Fruit fly (Drosophila melanogaster) whole organism: ENCODE data around the gene Or69a.

Experiments
- CG8478 ChIP-seq: fragments of >200 bp; optimal IDR thresholded peaks from 2 replicates; lab custom pipeline; 2018; ENCODE audit warnings: inconsistent platforms
- Dll ChIP-seq: fragments of >200 bp; optimal IDR thresholded peaks from 2 replicates; lab custom pipeline; 2017
- EcR ChIP-seq, 2 experiments: fragments of >200 bp; optimal IDR thresholded peaks; 2 replicates each; lab custom pipeline; 2017; ENCODE audit warnings: missing biosample characterization in 2 of 2, missing genetic modification characterization in 2 of 2, missing genetic modification reagents in 2 of 2
- pan ChIP-seq: fragments of >200 bp; optimal IDR thresholded peaks from 2 replicates; lab custom pipeline; 2017
- psq ChIP-seq: fragments of >200 bp; optimal IDR thresholded peaks from 2 replicates; lab custom pipeline; 2017
- usp ChIP-seq: fragments of >200 bp; optimal IDR thresholded peaks from 2 replicates; lab custom pipeline; 2017; ENCODE audit warnings: missing biosample characterization, missing genetic modification characterization, mixed read lengths

The Or69a gene

DNA sequence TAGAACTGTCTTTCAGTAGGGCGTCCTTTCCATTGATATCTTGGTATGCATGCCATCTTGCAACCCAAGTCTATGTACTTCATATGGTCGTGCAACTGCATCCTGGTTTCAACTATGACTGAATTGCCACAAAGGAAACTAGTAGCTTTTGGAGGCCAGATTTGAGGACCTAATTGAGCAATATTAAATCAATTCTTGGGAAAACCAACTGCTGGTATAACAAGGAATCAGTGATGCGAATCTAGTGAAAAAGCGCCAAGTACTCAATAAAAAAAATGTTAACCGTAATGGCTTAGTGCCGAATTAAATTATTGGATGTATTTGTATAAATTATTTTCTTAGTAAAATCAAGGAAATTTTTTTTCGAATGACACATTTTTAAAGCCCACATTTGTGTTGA lies at the start of gene Or69a:
Gene Or69a, minus strand, starts transcription at position 101 of the 400 bp plus-strand sequence.
- no peak for TF ChIP-seq pan (lab: Kevin White, UChicago)
- no peak for TF ChIP-seq Dll (lab: Kevin White, UChicago)
- TF ChIP-seq CG8478: no peak
- no peak for TF ChIP-seq EcR (GFP tag; optimal IDR thresholded peaks at IDR 0.05; lab: Kevin White, UChicago)
- TF ChIP-seq psq (lab: Kevin White, UChicago): no peak
- TF ChIP-seq usp (GFP tag; lab: Kevin White, UChicago): no peak

DNA sequence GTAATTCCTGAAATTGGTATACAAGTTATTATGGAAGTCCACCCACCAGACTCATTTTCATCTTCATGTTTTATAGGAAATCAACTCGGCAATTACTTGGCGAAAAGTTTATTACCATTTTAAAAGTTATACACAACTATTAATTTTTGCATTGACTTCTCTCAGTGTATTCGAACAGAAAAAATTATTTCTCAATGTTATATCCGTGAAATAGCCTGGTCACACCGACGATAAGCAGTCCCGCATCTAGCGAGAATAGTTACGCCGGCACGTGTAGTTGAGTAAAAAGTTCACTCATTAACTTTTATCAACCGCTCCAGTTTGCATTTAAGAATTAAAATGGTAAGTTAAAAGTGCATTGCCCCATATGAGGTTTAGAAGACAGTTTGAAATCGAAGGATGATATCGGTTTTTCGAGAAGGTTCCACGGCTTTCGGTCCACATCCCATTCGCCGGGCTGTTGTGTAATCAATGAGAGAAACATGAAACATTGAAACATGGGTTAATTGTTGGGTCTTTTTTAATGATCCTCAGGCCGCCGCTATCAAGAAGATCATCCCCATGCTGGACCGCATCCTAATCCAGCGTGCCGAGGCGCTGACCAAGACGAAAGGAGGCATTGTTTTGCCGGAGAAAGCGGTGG lies 48.4 kb upstream of the Or69a start, which contains the start of gene CG11267:
Gene CG11267, plus strand, starts transcription at position 228 of the 643 bp plus-strand sequence.
- TF ChIP-seq Dll (lab: Kevin White, UChicago): no peak
- no peak for TF ChIP-seq CG8478
- TF ChIP-seq usp (GFP tag; lab: Kevin White, UChicago): no peak
- TF ChIP-seq psq (lab: Kevin White, UChicago): no peak
- TF ChIP-seq EcR (GFP tag; optimal IDR thresholded peaks at IDR 0.05; lab: Kevin White, UChicago): no peak
- no peak for TF ChIP-seq pan (lab: Kevin White, UChicago)

DNA sequence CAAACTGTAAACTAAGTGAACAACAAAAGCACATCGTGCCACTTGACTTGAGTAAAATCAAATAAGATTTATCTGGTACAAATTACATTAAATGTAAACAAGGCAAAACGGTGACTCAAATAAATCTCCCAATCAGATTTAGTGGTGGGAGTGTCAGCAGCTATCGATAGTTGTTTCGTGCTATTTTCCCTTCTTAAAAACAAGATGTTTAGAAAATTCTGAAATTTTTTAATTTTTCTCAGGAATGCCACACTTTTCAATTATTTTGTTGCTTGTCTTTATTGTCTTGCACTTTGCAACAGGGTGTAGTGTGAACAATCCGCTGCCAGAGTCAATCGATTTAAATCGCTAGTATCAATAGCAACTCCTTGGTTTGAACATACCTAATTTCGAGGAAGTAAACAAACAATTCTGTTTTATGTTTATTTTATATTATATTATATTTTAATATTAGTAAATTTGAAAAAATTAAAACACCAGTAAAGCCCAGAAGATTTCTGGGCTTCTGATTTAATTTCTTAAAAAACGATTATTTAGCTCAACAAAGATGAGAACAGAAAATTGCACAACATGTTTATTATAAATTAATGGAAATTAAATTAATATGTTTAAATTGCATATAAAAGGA lies 47.8 kb upstream of the Or69a start, which contains the start of gene MICAL-like:
Gene MICAL-like, minus strand, starts transcription at position 138 of the 628 bp plus-strand sequence.
- TF ChIP-seq EcR (GFP tag; optimal IDR thresholded peaks at IDR 0.05; lab: Kevin White, UChicago) (no peak), CG8478 (no peak), usp (GFP tag; lab: Kevin White, UChicago) (no peak), pan (lab: Kevin White, UChicago) (no peak), Dll (lab: Kevin White, UChicago) (no peak), psq (lab: Kevin White, UChicago) (no peak)

DNA sequence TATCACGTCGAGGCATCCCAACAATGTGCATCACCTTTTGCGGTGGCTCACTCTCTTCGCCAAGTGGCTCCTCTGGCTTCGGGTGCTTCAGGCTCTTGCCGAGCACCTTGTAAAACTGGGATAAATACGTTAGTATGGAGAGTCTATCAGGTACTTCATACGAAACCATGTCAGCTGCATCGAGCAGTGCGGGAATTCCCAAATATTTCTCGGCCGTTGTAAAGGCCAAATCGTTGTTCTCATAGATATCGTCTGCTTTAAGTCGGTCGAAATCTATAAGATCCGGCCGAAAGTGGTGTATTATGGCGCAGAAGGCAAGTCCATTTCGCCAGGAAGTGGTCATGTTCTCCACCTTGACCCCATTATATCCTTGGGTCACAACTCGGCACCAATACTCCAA lies 47.2 kb upstream of the Or69a start:
- no peak for TF ChIP-seq Dll (lab: Kevin White, UChicago)
- no peak for TF ChIP-seq usp (GFP tag; lab: Kevin White, UChicago)
- TF ChIP-seq pan (lab: Kevin White, UChicago): no peak

DNA sequence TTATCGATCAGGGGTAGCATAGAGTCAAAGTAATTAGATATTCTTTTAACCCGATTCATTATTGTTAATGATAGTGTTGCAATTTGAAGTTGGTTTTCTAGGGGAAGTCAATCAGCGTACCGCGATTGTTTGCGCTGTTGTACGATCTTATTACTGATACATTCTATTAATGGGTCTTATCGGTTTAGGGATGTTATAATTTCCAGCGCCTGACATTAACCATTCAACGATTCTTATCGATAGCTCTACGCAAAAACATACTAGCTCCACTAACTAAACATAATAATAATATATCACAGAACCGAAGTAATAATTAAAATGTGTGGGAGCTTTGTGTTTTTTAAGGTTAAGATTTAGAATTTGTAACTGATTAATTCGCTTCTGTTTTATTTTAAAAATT lies 44.0 kb upstream of the Or69a start, which contains the start of gene Cul6:
Gene Cul6, minus strand, starts transcription at position 175 of the 400 bp plus-strand sequence.
- TF ChIP-seq psq (lab: Kevin White, UChicago): no peak
- TF ChIP-seq pan (lab: Kevin White, UChicago): no peak
- no peak for TF ChIP-seq EcR (GFP tag; optimal IDR thresholded peaks at IDR 0.05; lab: Kevin White, UChicago)
- TF ChIP-seq Dll (lab: Kevin White, UChicago): no peak
- no peak for TF ChIP-seq CG8478
- TF ChIP-seq usp (GFP tag; lab: Kevin White, UChicago): no peak

DNA sequence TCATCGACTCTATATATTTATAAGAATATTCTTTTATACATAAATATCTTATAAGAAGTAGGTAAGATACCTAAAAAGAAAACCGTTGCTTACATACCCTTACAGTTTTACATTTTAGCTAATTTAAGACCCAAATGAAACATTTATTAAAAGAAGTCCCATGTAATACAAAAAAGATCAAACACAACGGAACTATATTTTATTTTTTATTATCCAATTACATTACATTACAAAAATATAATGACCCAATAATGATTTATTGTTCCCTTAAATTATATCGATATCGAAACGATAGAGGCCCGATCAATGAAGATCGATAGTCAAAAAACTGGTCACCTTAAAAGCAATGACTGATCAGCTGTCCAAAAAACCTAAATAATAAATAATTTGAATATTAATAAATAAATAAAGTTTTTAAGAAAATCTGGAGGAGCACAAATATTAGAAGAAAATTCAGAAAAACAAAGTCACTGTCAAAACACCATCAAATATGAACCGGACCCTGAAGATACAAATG lies 40.5 kb upstream of the Or69a start:
- TF ChIP-seq pan (lab: Kevin White, UChicago) (no peak), EcR (GFP tag; optimal IDR thresholded peaks at IDR 0.05; lab: Kevin White, UChicago) (no peak), psq (lab: Kevin White, UChicago) (no peak), Dll (lab: Kevin White, UChicago) (no peak), CG8478 (no peak), usp (GFP tag; lab: Kevin White, UChicago) (no peak)

DNA sequence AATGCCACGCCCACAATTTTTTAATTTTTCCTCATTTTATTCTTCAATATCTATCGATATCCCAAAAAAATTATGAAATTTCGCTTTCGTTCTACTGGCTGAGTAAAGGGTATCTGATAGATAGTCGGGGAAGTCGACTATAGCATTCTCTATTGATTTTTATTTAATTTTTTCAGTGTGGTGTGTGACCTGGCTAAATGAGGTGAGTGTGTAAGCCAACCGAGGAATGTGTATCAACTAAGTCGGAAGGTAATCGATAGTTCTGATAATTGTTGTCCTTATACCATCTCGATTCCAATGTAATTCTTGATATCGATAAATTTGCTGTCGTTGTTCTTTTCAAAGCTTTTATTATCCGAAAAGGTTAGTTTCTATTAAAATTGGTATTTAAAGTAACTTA lies 39.0 kb upstream of the Or69a start, which contains the start of gene CG11263:
Gene CG11263, plus strand, starts transcription at position 328 of the 400 bp plus-strand sequence.
- TF ChIP-seq CG8478: no peak
- TF ChIP-seq Dll (lab: Kevin White, UChicago): no peak
- no peak for TF ChIP-seq psq (lab: Kevin White, UChicago)
- no peak for TF ChIP-seq pan (lab: Kevin White, UChicago)
- no peak for TF ChIP-seq EcR (GFP tag; optimal IDR thresholded peaks at IDR 0.05; lab: Kevin White, UChicago)

DNA sequence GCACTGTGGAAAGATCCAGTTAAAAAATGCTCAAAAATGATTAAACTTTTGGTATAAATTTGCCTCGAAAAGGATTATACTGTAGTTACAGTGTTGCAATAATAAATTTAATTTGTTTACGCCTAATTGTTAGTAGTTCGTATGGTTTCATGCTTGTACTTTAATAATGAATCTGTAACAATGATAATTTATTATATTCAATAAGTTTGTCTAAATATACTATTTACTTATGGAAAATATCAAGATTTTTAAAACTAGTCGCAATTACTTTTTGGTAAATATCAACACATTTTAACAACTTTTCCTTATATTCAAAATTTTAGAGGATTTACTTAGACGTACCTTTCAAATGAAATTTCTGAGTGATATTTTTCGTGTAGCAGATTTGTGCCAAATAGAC lies 27.3 kb upstream of the Or69a start, which contains the start of gene CG11262:
Gene CG11262, plus strand, starts transcription at position 301 of the 400 bp plus-strand sequence.
- TF ChIP-seq Dll (lab: Kevin White, UChicago): no peak
- TF ChIP-seq CG8478: no peak
- TF ChIP-seq EcR (GFP tag; optimal IDR thresholded peaks at IDR 0.05; lab: Kevin White, UChicago): no peak
- no peak for TF ChIP-seq psq (lab: Kevin White, UChicago)
- TF ChIP-seq usp (GFP tag; lab: Kevin White, UChicago): no peak
- TF ChIP-seq pan (lab: Kevin White, UChicago): no peak

DNA sequence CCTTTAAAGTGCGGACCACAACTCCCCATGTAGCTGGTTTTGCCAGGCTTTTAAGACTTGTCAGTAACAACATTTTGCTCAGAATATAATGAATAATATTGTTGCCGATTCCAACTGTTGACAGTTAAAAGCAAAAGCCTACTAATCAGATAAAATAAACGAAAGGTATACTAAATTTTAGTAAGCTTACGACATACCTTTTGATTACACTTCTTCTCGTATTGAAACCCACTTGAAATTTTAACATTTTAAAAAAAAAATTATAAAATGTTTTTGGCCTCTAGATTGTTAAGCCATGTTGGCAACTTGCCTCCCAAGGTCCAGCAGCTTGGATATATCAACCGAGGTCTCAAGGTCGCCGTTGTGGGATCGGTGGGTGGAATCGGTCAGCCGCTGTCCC lies 4.7 kb upstream of the Or69a start, which contains the start of the genes CG10748 and CG10749:
Gene CG10748, minus strand, starts transcription at position 101 of the 400 bp plus-strand sequence.
Gene CG10749, plus strand, starts transcription at position 216 of the 400 bp plus-strand sequence.
- TF ChIP-seq usp (GFP tag; lab: Kevin White, UChicago) (no peak), pan (lab: Kevin White, UChicago) (no peak), CG8478 (no peak), Dll (lab: Kevin White, UChicago) (no peak), EcR (GFP tag; optimal IDR thresholded peaks at IDR 0.05; lab: Kevin White, UChicago) (no peak), psq (lab: Kevin White, UChicago) (no peak)

DNA sequence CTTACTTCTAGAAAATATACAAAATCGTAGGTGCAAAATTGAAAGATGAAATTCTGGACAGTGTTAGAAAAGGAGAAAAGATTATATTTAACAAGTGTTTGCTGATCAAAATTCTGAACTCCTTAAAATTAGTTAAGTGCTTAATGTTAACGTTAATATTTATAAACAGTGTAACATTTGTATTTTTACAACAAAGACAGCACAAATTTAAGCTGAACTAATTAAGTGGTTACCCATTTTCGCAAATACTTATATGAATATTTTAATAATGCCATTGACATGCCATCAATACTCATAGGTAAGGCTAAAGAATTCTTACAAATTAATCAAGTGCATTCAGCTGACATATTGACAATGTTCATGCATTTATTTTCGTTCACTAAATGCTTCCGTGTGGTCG lies 13.0 kb downstream of the Or69a start, which contains the start of gene CG10752:
Gene CG10752, minus strand, starts transcription at position 101 of the 400 bp plus-strand sequence.
- no peak for TF ChIP-seq Dll (lab: Kevin White, UChicago)

DNA sequence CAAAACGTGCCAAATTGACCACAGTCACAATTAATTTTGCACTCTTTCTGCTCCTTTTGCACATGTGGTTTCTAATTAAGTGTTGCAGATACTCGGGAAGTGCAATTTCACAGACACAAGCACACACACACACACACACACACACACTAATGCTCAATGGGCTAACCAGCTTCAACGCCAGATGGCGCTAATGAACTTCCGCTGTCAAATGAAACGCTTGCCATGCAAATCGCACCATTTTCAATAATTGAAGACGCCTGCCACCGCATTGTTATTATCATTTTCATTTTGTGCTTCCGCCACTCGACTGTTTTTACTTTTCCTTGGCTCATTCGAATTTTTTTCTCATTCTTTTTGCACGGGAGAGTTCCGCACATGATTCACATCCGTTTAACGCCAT lies 18.1 kb downstream of the Or69a start:
- TF ChIP-seq EcR (GFP tag; optimal IDR thresholded peaks at IDR 0.05; lab: Kevin White, UChicago) (no peak), CG8478 (no peak), psq (lab: Kevin White, UChicago) (no peak)
